Worm (Caenorhabditis elegans) whole organism, L4/young adult: ENCODE results near the gene Y47D7A.15.
A peak's percentile ranks its signal among the peaks of the same experiment; 100 is the strongest.

Experiments used
- W03F9.2 ChIP-seq: fragments of 150-350 bp; optimal IDR thresholded peaks from 2 replicates; lab custom pipeline; 2014; ENCODE audit warnings: missing biosample characterization, missing genetic modification characterization
- dao-5 ChIP-seq: sonication (generic microtip); optimal IDR thresholded peaks from 2 replicates; lab custom pipeline; 2016; ENCODE audit warnings: missing genotype, missing genetic modification characterization, moderate library complexity, missing compliant biosample characterization

- TF ChIP-seq dao-5 (tag; lab: Kevin White, UChicago) = no peak
- TF ChIP-seq W03F9.2 (tag; lab: Kevin White, UChicago) = peak; percentile 49
Observed at ce11 chrV:4450523-4451089, 17.6 kb upstream of the Y47D7A.15 start, which contains the start of gene rft-2.
